Worm (Caenorhabditis elegans): Measurements from ENCODE around the gene spr-1.

Gene spr-1

DNA sequence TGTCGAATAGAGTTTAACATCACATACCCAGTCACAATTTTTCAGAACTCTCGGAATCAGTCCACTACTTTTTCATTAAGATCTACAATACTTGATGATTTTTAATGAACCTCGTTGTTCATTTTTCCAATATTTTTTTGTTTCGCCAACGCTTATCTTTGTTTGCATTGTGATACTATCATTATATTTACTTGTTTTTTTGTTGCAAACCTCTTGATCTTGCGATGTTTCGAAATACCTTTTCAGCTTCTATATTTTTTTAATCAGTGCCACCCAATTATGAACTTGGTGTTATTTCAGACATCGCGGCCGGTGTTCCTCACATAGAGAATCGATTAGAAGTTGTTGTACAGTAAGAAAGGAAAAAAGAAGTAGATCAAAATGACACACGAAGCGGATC is 20.5 kb downstream of the spr-1 start, which contains the start of gene myo-5:
Gene myo-5 (plus strand): TSS at position 301 of the 400 bp plus-strand sequence.
- TF ChIP-seq lim-7 (GFP tag; IDR thresholded peaks at IDR 0.05) (no peak), tag-97 (GFP tag; IDR thresholded peaks at IDR 0.05) (no peak), attf-4 (tag; optimal IDR thresholded peaks at IDR 0.05) (no peak), cey-2 (tag; optimal IDR thresholded peaks at IDR 0.05; ENCODE audit: borderline replicate concordance, insufficient read depth) (no peak)

ce11 chrV:8104473-8104872 is 24.7 kb downstream of the spr-1 start, which contains the start of gene srlf-16:
srlf-16 (plus strand) TSS chrV:8104773.
- TF ChIP-seq nhr-77 (tag; optimal IDR thresholded peaks at IDR 0.05) (no peak), nhr-41 (GFP tag; IDR thresholded peaks at IDR 0.05) (no peak), daf-12 (tag; optimal IDR thresholded peaks at IDR 0.05) (no peak), zfp-3 (GFP tag; conservative IDR thresholded peaks at IDR 0.05) (no peak), F49E8.2 (tag; optimal IDR thresholded peaks at IDR 0.05; ENCODE audit: borderline replicate concordance) (no peak), lin-29 (GFP tag; IDR thresholded peaks at IDR 0.05) (no peak), nhr-11 (tag; optimal IDR thresholded peaks at IDR 0.05) (no peak), nhr-76 (tag; optimal IDR thresholded peaks at IDR 0.05) (no peak), jun-1 (tag; optimal IDR thresholded peaks at IDR 0.05) (no peak), unc-62 (GFP tag; optimal IDR thresholded peaks at IDR 0.05 in 1 of 2) (no peak), unc-62 (tag; optimal IDR thresholded peaks at IDR 0.05) (no peak), ztf-11 (tag; optimal IDR thresholded peaks at IDR 0.05) (no peak), fkh-10 (GFP tag; optimal IDR thresholded peaks at IDR 0.05) (no peak), egl-27 (tag; optimal IDR thresholded peaks at IDR 0.05) (no peak), nhr-6 (tag; optimal IDR thresholded peaks at IDR 0.05) (no peak), Y105C5A.15 (GFP tag; IDR thresholded peaks at IDR 0.05) (no peak), nhr-42 (GFP tag; IDR thresholded peaks at IDR 0.05) (no peak), nhr-102 (tag; optimal IDR thresholded peaks at IDR 0.05) (no peak)

- TF ChIP-seq ztf-11 (tag; optimal IDR thresholded peaks at IDR 0.05) (no peak), ceh-82 (tag; optimal IDR thresholded peaks at IDR 0.05) (no peak), unc-130 (GFP tag; optimal IDR thresholded peaks at IDR 0.05) (no peak), egl-43 (GFP tag; IDR thresholded peaks at IDR 0.05) (no peak), mxl-2 (GFP tag; conservative IDR thresholded peaks at IDR 0.05) (no peak)
Measured at ce11 chrV:8102960-8103359, 26.2 kb downstream of the spr-1 start, which contains the start of gene str-90. str-90 (plus strand) TSS chrV:8103260.

ce11 chrV:8099306-8099705 is 29.8 kb downstream of the spr-1 start, which contains the start of gene sdz-23:
sdz-23 (plus strand) TSS chrV:8099606.
- no peak for TF ChIP-seq duxl-1 (tag; optimal IDR thresholded peaks at IDR 0.05; ENCODE audit: poor library complexity)
- no peak for TF ChIP-seq ztf-7 (tag; optimal IDR thresholded peaks at IDR 0.05)
- no peak for TF ChIP-seq arid-1 (GFP tag; conservative IDR thresholded peaks at IDR 0.05)
- no peak for TF ChIP-seq nhr-111 (GFP tag; optimal IDR thresholded peaks at IDR 0.05)
- no peak for TF ChIP-seq hlh-30 (tag; optimal IDR thresholded peaks at IDR 0.05; ENCODE audit: insufficient read depth)
- TF ChIP-seq php-3 (GFP tag; IDR thresholded peaks at IDR 0.05), result no peak
- no peak for TF ChIP-seq lin-13 (GFP tag; optimal IDR thresholded peaks at IDR 0.05)
- TF ChIP-seq sdz-12 (GFP tag; optimal IDR thresholded peaks at IDR 0.05), result no peak
- no peak for TF ChIP-seq vab-7 (GFP tag; IDR thresholded peaks at IDR 0.05)
- TF ChIP-seq F49E8.2 (tag; optimal IDR thresholded peaks at IDR 0.05; ENCODE audit: borderline replicate concordance), result no peak
- no peak for TF ChIP-seq daf-16 (GFP tag; optimal IDR thresholded peaks at IDR 0.05)
- TF ChIP-seq daf-16 (tag; optimal IDR thresholded peaks at IDR 0.05), result no peak
- TF ChIP-seq ZK337.2 (GFP tag; IDR thresholded peaks at IDR 0.05), result no peak
- TF ChIP-seq dmd-9 (GFP tag; IDR thresholded peaks at IDR 0.05), result no peak
- no peak for TF ChIP-seq ceh-20 (GFP tag; IDR thresholded peaks at IDR 0.05)
- no peak for TF ChIP-seq lsy-2 (tag; optimal IDR thresholded peaks at IDR 0.05)
